Worm (Caenorhabditis elegans) whole organism, L3 larva: ENCODE measurements around the gene Y69H2.15.

ENCODE experiments used
- aly-2 ChIP-seq: fragments of 150-350 bp; optimal IDR thresholded peaks from 2 replicates; lab custom pipeline; 2014; ENCODE audit warnings: missing biosample characterization, missing genetic modification characterization
- hmg-11 ChIP-seq: sonication (generic microtip); optimal IDR thresholded peaks from 2 replicates; lab custom pipeline; 2016; ENCODE audit warnings: missing genetic modification characterization, missing compliant biosample characterization
- nhr-12 ChIP-seq: fragments of 150-350 bp; optimal IDR thresholded peaks from 2 replicates; lab custom pipeline; 2014; ENCODE audit warnings: missing biosample characterization, missing genetic modification characterization
- zag-1 ChIP-seq: fragments of 150-350 bp; optimal IDR thresholded peaks from 2 replicates; lab custom pipeline; 2014; ENCODE audit warnings: missing biosample characterization, missing genetic modification characterization

DNA sequence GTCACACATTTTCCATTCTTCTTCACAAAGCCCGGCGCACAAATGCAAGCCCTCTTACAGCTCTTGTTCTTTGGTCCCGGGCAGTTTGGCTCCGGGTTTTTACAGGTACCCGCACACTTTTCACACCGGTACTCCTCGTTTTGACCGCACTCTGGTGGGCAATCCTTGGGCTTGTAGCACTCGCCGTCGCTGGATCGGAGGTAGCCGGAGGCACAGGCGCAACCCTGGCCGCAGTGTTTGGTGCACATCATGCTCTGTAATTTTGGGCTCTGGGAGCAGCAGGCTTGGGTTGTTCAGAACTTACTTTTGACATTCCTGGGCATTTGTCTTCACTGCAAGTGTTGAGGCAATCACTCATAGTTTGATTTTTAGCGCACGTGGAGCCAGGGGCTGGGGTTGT, 30.7 kb upstream of the Y69H2.15 start:
- TF ChIP-seq zag-1 (no peak), hmg-11 (no peak), aly-2 (tag; lab: Kevin White, UChicago) (no peak), nhr-12 (no peak)
